Worm (Caenorhabditis elegans) whole organism, early embryonic: ENCODE results near the gene sma-10.

ENCODE experiments used
- B0310.2 ChIP-seq: sonication (generic microtip); optimal IDR thresholded peaks from 2 replicates; lab custom pipeline; 2016; ENCODE audit warnings: mild to moderate bottlenecking, missing genetic modification characterization, missing compliant biosample characterization
- aly-1 ChIP-seq: sonication (generic microtip); optimal IDR thresholded peaks from 2 replicates; lab custom pipeline; 2016; ENCODE audit warnings: missing genetic modification characterization, missing compliant biosample characterization
- ama-1 ChIP-seq: fragments of 150-350 bp; optimal IDR thresholded peaks from 2 replicates; lab custom pipeline; 2014
- ceh-13 ChIP-seq: fragments of 200-800 bp; sonication (Bioruptor generic); optimal IDR thresholded peaks from 2 replicates; lab custom pipeline; 2018; ENCODE audit warnings: mild to moderate bottlenecking, missing genetic modification characterization, missing compliant biosample characterization
- ceh-36 ChIP-seq: sonication (generic microtip); optimal IDR thresholded peaks from 2 replicates; lab custom pipeline; 2016; ENCODE audit warnings: missing genetic modification characterization, inconsistent platforms, missing compliant biosample characterization
- ets-7 ChIP-seq: sonication (generic microtip); optimal IDR thresholded peaks from 2 replicates; lab custom pipeline; 2016; ENCODE audit warnings: missing genotype, missing genetic modification characterization, missing compliant biosample characterization
- flt-1 ChIP-seq: fragments of 200-800 bp; sonication (Bioruptor generic); IDR thresholded peaks from 2 replicates; pipeline ENCODE4 v1.3.6; 2022; ENCODE audit warnings: missing genetic modification characterization, missing compliant biosample characterization
- hmbx-1 ChIP-seq: sonication (generic microtip); optimal IDR thresholded peaks from 2 replicates; lab custom pipeline; 2016; ENCODE audit warnings: mild to moderate bottlenecking, missing genetic modification characterization, missing compliant biosample characterization
- hnd-1 ChIP-seq: sonication (generic microtip); optimal IDR thresholded peaks from 2 replicates; lab custom pipeline; 2016; ENCODE audit warnings: missing genetic modification characterization, missing compliant biosample characterization
- pes-1 ChIP-seq: fragments of 200-800 bp; sonication (Bioruptor generic); IDR thresholded peaks from 2 replicates; pipeline ENCODE4 v1.3.6; 2022; ENCODE audit warnings: missing genetic modification reagents, missing genetic modification characterization, missing compliant biosample characterization
- scrt-1 ChIP-seq: fragments of 200-800 bp; sonication (Bioruptor generic); IDR thresholded peaks from 2 replicates; pipeline ENCODE4 v1.3.6; 2022; ENCODE audit warnings: missing genetic modification characterization, missing compliant biosample characterization
- sea-1 ChIP-seq: fragments of 200-800 bp; sonication (Bioruptor generic); conservative IDR thresholded peaks from 2 replicates; pipeline ENCODE4 v1.3.6; 2022; ENCODE audit warnings: missing genetic modification characterization, missing compliant biosample characterization
- tbx-11 ChIP-seq: fragments of 200-800 bp; sonication (Bioruptor generic); IDR thresholded peaks from 2 replicates; pipeline ENCODE4 v1.3.6; 2022; ENCODE audit warnings: missing genetic modification characterization, missing compliant biosample characterization
- tra-4 ChIP-seq: sonication (generic microtip); optimal IDR thresholded peaks from 2 replicates; lab custom pipeline; 2017; ENCODE audit warnings: missing genetic modification characterization, missing compliant biosample characterization

ce11 chrIV:266148-266547 is 8.1 kb upstream of the sma-10 start, which contains the start of gene T21D12.12:
- TF ChIP-seq hmbx-1 (tag; lab: Kevin White, UChicago) (no peak), ama-1 (lab: Kevin White, UChicago) (no peak), ets-7 (tag; lab: Kevin White, UChicago) (no peak), ceh-36 (tag; lab: Kevin White, UChicago) (no peak), tbx-11 (no peak), hnd-1 (tag; lab: Kevin White, UChicago) (no peak), ceh-13 (GFP tag; lab: Kevin White, UChicago) (no peak), B0310.2 (tag; lab: Kevin White, UChicago) (no peak), tra-4 (tag; lab: Kevin White, UChicago) (no peak), sea-1 (GFP tag; lab: Robert Waterston, UW) (no peak), aly-1 (tag; lab: Kevin White, UChicago) (no peak), flt-1 (no peak), pes-1 (GFP tag; lab: Robert Waterston, UW) (no peak), scrt-1 (GFP tag; lab: Robert Waterston, UW) (no peak)
